Fruit fly (Drosophila melanogaster) whole organism, adult: ENCODE data around the gene CG1575.

Experiments used
- CG12768 ChIP-seq: fragments of 200-800 bp; sonication (Bioruptor generic); optimal IDR thresholded peaks from 2 replicates; lab custom pipeline; 2017; ENCODE audit warnings: missing biosample characterization, missing genetic modification characterization, mild to moderate bottlenecking, moderate library complexity, missing genetic modification reagents
- CG5204 ChIP-seq: fragments of 200-800 bp; sonication (Bioruptor generic); optimal IDR thresholded peaks from 2 replicates; lab custom pipeline; 2016; ENCODE audit warnings: missing biosample characterization, missing genetic modification characterization
- Clk ChIP-seq: fragments of 200-800 bp; sonication (Bioruptor generic); optimal IDR thresholded peaks from 2 replicates; lab custom pipeline; 2017; ENCODE audit warnings: missing biosample characterization, missing genetic modification characterization
- Crg-1 ChIP-seq: fragments of 200-800 bp; sonication (Bioruptor generic); optimal IDR thresholded peaks from 2 replicates; lab custom pipeline; 2016; ENCODE audit warnings: missing biosample characterization, missing genetic modification characterization
- Hr96 ChIP-seq: fragments of 200-800 bp; sonication (Bioruptor generic); optimal IDR thresholded peaks from 2 replicates; lab custom pipeline; 2016; ENCODE audit warnings: missing biosample characterization, missing genetic modification characterization
- bab1 ChIP-seq: fragments of 200-800 bp; sonication (Bioruptor generic); optimal IDR thresholded peaks from 3 replicates; lab custom pipeline; 2019; ENCODE audit warnings: missing biosample characterization, mild to moderate bottlenecking, missing genetic modification characterization, moderate library complexity
- ovo ChIP-seq: fragments of 200-800 bp; sonication (Bioruptor generic); optimal IDR thresholded peaks from 2 replicates; lab custom pipeline; 2016; ENCODE audit warnings: missing biosample characterization, missing genetic modification characterization
- tj ChIP-seq: fragments of 200-800 bp; sonication (Bioruptor generic); optimal IDR thresholded peaks from 3 replicates; lab custom pipeline; 2017; ENCODE audit warnings: missing biosample characterization, mild to moderate bottlenecking, missing genetic modification characterization, moderate library complexity

- TF ChIP-seq Crg-1 (GFP tag; lab: Kevin White, UChicago) (no peak), CG5204 (peak; percentile 34), Clk (GFP tag; lab: Kevin White, UChicago) (no peak), Hr96 (GFP tag; lab: Kevin White, UChicago) (no peak), tj (GFP tag; lab: Kevin White, UChicago) (peak; percentile 53), bab1 (GFP tag; lab: Kevin White, UChicago) (no peak), CG12768 (GFP tag; lab: Kevin White, UChicago) (no peak), ovo (GFP tag; lab: Kevin White, UChicago) (no peak)
Measured at dm6 chrX:8112715-8113114, 4.1 kb upstream of the CG1575 start.
